Worm (Caenorhabditis elegans) whole organism, L3 larva: Measurements from ENCODE around the gene D2062.1.

Experiments
- lsy-12 ChIP-seq: sonication (generic microtip); optimal IDR thresholded peaks from 2 replicates; lab custom pipeline; 2016; ENCODE audit warnings: mild to moderate bottlenecking, missing genetic modification characterization, missing compliant biosample characterization
- mdl-1 ChIP-seq: fragments of 150-350 bp; optimal IDR thresholded peaks from 2 replicates; lab custom pipeline; 2014; ENCODE audit warnings: missing biosample characterization, missing genetic modification characterization
- pqm-1 ChIP-seq: fragments of 150-350 bp; optimal IDR thresholded peaks from 2 replicates; lab custom pipeline; 2017; ENCODE audit warnings: missing biosample characterization, missing genetic modification characterization, inconsistent platforms

- TF ChIP-seq mdl-1 (tag; lab: Kevin White, UChicago) (no peak), lsy-12 (tag; lab: Kevin White, UChicago) (no peak), pqm-1 (no peak)
Observed at ce11 chrII:2624792-2625191, 6.5 kb upstream of the D2062.1 start, which contains the start of gene lgc-28.
